Worm (Caenorhabditis elegans) whole organism, early embryonic: Measurements from ENCODE around the gene F48G7.10.

Experiments
- B0310.2 ChIP-seq: sonication (generic microtip); optimal IDR thresholded peaks from 2 replicates; lab custom pipeline; 2016; ENCODE audit warnings: mild to moderate bottlenecking, missing genetic modification characterization, missing compliant biosample characterization
- F13C5.2 ChIP-seq: sonication (generic microtip); optimal IDR thresholded peaks from 2 replicates; lab custom pipeline; 2017; ENCODE audit warnings: mild to moderate bottlenecking, missing genetic modification characterization, inconsistent platforms, missing compliant biosample characterization
- aly-1 ChIP-seq: sonication (generic microtip); optimal IDR thresholded peaks from 2 replicates; lab custom pipeline; 2016; ENCODE audit warnings: missing genetic modification characterization, missing compliant biosample characterization
- ama-1 ChIP-seq: fragments of 150-350 bp; optimal IDR thresholded peaks from 2 replicates; lab custom pipeline; 2014
- ceh-13 ChIP-seq: fragments of 200-800 bp; sonication (Bioruptor generic); optimal IDR thresholded peaks from 2 replicates; lab custom pipeline; 2018; ENCODE audit warnings: mild to moderate bottlenecking, missing genetic modification characterization, missing compliant biosample characterization
- ceh-36 ChIP-seq: sonication (generic microtip); optimal IDR thresholded peaks from 2 replicates; lab custom pipeline; 2016; ENCODE audit warnings: missing genetic modification characterization, inconsistent platforms, missing compliant biosample characterization
- ets-7 ChIP-seq: sonication (generic microtip); optimal IDR thresholded peaks from 2 replicates; lab custom pipeline; 2016; ENCODE audit warnings: missing genotype, missing genetic modification characterization, missing compliant biosample characterization
- flt-1 ChIP-seq: fragments of 200-800 bp; sonication (Bioruptor generic); IDR thresholded peaks from 2 replicates; pipeline ENCODE4 v1.3.6; 2022; ENCODE audit warnings: missing genetic modification characterization, missing compliant biosample characterization
- hmbx-1 ChIP-seq: sonication (generic microtip); optimal IDR thresholded peaks from 2 replicates; lab custom pipeline; 2016; ENCODE audit warnings: mild to moderate bottlenecking, missing genetic modification characterization, missing compliant biosample characterization
- hmg-4 ChIP-seq: fragments of 200-800 bp; sonication (Bioruptor generic); optimal IDR thresholded peaks from 2 replicates; lab custom pipeline; 2018; ENCODE audit warnings: mild to moderate bottlenecking, missing genetic modification characterization, missing compliant biosample characterization
- hnd-1 ChIP-seq: sonication (generic microtip); optimal IDR thresholded peaks from 2 replicates; lab custom pipeline; 2016; ENCODE audit warnings: missing genetic modification characterization, missing compliant biosample characterization
- pes-1 ChIP-seq: fragments of 200-800 bp; sonication (Bioruptor generic); IDR thresholded peaks from 2 replicates; pipeline ENCODE4 v1.3.6; 2022; ENCODE audit warnings: missing genetic modification reagents, missing genetic modification characterization, missing compliant biosample characterization
- scrt-1 ChIP-seq: fragments of 200-800 bp; sonication (Bioruptor generic); IDR thresholded peaks from 2 replicates; pipeline ENCODE4 v1.3.6; 2022; ENCODE audit warnings: missing genetic modification characterization, missing compliant biosample characterization
- sea-1 ChIP-seq: fragments of 200-800 bp; sonication (Bioruptor generic); conservative IDR thresholded peaks from 2 replicates; pipeline ENCODE4 v1.3.6; 2022; ENCODE audit warnings: missing genetic modification characterization, missing compliant biosample characterization
- tbx-11 ChIP-seq: fragments of 200-800 bp; sonication (Bioruptor generic); IDR thresholded peaks from 2 replicates; pipeline ENCODE4 v1.3.6; 2022; ENCODE audit warnings: missing genetic modification characterization, missing compliant biosample characterization
- tbx-37 ChIP-seq: fragments of 200-800 bp; sonication (Bioruptor generic); conservative IDR thresholded peaks from 2 replicates; pipeline ENCODE4 v1.3.6; 2022; ENCODE audit warnings: missing genetic modification reagents, missing genetic modification characterization, missing compliant biosample characterization
- tra-4 ChIP-seq: sonication (generic microtip); optimal IDR thresholded peaks from 2 replicates; lab custom pipeline; 2017; ENCODE audit warnings: missing genetic modification characterization, missing compliant biosample characterization

The F48G7.10 gene

DNA sequence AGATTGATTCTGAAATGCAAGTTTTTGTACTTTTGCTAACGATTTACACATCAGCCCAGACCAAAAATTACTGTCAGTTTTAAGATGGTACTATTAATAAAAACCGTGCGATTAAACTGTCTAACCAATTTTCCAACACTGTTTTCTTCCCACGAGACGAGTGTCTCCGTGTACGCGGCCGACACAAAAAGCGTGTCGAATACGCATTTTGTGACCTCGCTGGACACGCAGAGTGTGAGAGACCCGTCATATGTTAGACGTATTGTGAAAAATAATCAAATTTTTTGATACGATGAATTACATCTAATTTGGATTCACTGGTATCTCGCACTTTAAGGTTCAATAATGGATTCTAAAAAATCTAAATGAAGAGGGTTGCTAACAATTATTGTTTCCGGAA is 875 bp upstream of the F48G7.10 start:
- TF ChIP-seq aly-1 (tag; lab: Kevin White, UChicago) (no peak), hmg-4 (GFP tag; lab: Kevin White, UChicago) (no peak), sea-1 (GFP tag; lab: Robert Waterston, UW) (no peak), ceh-13 (no peak), F13C5.2 (tag; lab: Kevin White, UChicago) (no peak), flt-1 (GFP tag; lab: Robert Waterston, UW) (no peak), scrt-1 (GFP tag; lab: Robert Waterston, UW) (no peak), ama-1 (lab: Kevin White, UChicago) (no peak), ceh-36 (tag; lab: Kevin White, UChicago) (no peak), hnd-1 (tag; lab: Kevin White, UChicago) (no peak), tbx-37 (GFP tag; lab: Robert Waterston, UW) (no peak)

DNA sequence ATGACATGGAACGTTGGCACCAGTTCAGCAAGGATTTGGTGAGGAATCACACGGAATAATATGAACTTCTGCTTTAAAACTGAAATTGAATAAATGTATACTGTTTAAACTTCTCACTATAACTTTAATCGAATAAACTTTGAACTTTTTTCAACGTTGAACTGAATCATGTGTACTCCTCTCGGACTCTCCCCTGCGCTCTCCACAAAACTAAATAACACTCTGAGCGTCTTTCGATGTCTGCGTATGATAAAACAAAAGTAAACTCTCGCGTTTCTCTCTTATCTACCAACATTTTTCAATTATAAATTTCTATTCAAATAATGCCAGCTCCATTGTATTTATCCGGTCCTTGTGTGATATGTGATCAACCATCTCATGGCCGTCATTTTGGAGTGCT is 2.9 kb downstream of the F48G7.10 start:
- no peak for TF ChIP-seq hnd-1 (tag; lab: Kevin White, UChicago)
- no peak for TF ChIP-seq ceh-36 (tag; lab: Kevin White, UChicago)
- no peak for TF ChIP-seq pes-1
- TF ChIP-seq F13C5.2 (tag; lab: Kevin White, UChicago) = no peak
- TF ChIP-seq hmg-4 (GFP tag; lab: Kevin White, UChicago) = no peak
- no peak for TF ChIP-seq aly-1 (tag; lab: Kevin White, UChicago)
- no peak for TF ChIP-seq tra-4 (tag; lab: Kevin White, UChicago)
- no peak for TF ChIP-seq ceh-13
- TF ChIP-seq ets-7 (tag; lab: Kevin White, UChicago) = no peak
- no peak for TF ChIP-seq flt-1 (GFP tag; lab: Robert Waterston, UW)
- no peak for TF ChIP-seq tbx-11
- TF ChIP-seq hmbx-1 = no peak
- no peak for TF ChIP-seq ama-1 (lab: Kevin White, UChicago)
- no peak for TF ChIP-seq sea-1 (GFP tag; lab: Robert Waterston, UW)
- no peak for TF ChIP-seq B0310.2
- no peak for TF ChIP-seq tbx-37 (GFP tag; lab: Robert Waterston, UW)
- no peak for TF ChIP-seq scrt-1 (GFP tag; lab: Robert Waterston, UW)

DNA sequence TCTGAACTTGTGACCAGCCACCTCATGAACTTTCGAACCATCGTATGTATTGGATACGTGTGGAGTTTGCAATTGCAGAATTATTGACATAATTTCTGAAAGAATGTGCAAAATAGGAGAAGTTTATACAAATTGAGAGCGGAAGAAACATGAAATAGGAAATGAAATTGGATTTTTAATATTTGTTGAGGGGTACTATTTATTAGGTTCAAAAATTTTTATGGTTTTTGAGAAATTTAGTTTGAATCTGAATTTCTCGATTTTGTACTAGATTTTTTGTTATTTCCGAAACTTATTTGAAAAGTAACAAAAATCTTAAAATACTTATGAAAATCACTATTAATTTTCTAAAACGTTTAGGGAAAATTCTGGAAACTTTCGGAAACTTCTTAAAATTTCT is 6.2 kb downstream of the F48G7.10 start, which contains the start of gene F48G7.9:
Gene F48G7.9, minus strand, starts transcription at position 101 of the 400 bp plus-strand sequence.
- no peak for TF ChIP-seq flt-1 (GFP tag; lab: Robert Waterston, UW)
- TF ChIP-seq tra-4 (tag; lab: Kevin White, UChicago) = no peak
- TF ChIP-seq ets-7 (tag; lab: Kevin White, UChicago) = no peak
- no peak for TF ChIP-seq ceh-36 (tag; lab: Kevin White, UChicago)
- TF ChIP-seq pes-1 = no peak
- TF ChIP-seq ama-1 (lab: Kevin White, UChicago) = no peak
- TF ChIP-seq F13C5.2 (tag; lab: Kevin White, UChicago) = no peak
- no peak for TF ChIP-seq sea-1 (GFP tag; lab: Robert Waterston, UW)

DNA sequence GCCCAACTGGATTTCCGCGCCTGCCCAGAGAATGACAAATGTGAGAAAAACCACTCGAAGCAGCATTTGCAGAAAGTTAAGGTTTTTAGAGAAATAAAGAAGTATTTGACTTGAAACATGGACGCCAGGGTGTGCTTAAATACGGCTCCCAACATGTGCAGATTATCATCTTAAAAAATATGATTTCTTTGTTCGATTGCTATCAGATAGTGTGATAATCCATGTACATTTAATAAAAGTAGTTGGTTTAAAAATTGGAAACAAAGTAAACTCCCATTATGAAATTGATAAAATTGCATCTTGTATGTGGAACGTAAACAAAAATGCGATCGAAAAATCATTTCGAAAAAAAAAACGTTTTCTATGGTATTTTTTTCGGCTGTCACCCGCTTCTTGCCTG is 7.2 kb downstream of the F48G7.10 start, which contains the start of gene F48G7.8:
Gene F48G7.8, minus strand, starts transcription at position 101 of the 400 bp plus-strand sequence.
- TF ChIP-seq tra-4 (tag; lab: Kevin White, UChicago) = no peak
- TF ChIP-seq ama-1 (lab: Kevin White, UChicago) = no peak
- no peak for TF ChIP-seq ets-7 (tag; lab: Kevin White, UChicago)
- TF ChIP-seq tbx-11 = no peak
- no peak for TF ChIP-seq F13C5.2 (tag; lab: Kevin White, UChicago)

DNA sequence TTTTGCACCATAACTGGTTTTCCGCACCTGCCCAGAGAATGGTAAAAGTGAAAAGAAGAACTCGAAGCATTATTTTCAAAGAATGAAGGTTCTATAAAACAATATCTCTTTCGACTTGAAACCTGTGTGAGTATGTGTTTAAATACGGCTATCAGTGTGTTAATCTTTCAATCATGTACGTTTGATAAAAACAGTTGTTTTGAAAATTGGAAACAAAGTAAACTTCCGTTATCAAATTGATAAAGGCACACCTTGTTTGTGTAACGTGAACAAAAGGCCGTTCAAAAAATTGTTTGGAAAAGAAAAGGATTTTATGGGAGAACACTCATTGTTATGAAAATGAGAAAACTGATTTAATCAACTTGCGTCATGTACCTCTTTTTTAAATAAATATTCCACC is 8.4 kb downstream of the F48G7.10 start, which contains the start of gene F48G7.7:
Gene F48G7.7, minus strand, starts transcription at position 101 of the 400 bp plus-strand sequence.
- TF ChIP-seq flt-1 (GFP tag; lab: Robert Waterston, UW) (no peak), ets-7 (tag; lab: Kevin White, UChicago) (no peak), ceh-13 (no peak), hmbx-1 (no peak), ceh-36 (tag; lab: Kevin White, UChicago) (no peak), B0310.2 (no peak), tra-4 (tag; lab: Kevin White, UChicago) (no peak), pes-1 (no peak), scrt-1 (GFP tag; lab: Robert Waterston, UW) (no peak), F13C5.2 (tag; lab: Kevin White, UChicago) (no peak), ama-1 (lab: Kevin White, UChicago) (no peak), tbx-11 (no peak), sea-1 (GFP tag; lab: Robert Waterston, UW) (no peak)

DNA sequence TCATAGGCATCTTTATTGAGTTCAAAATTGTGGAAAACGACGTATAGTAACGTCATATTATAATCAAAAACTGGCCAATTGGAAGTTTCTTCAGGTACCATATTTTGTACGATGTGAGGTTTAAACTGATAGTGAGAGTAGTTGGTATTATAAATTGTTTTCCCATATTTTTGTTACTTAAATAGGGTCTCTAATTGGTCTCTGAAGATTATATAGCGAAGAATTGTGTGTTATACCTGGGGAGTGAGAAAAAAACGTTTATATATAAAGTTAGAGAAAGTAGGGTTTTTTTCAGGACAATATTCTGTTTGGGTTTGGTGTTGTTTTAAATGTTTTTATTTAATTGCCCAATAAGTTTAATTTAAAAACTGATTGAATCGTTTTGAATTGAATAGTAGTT is 9.8 kb downstream of the F48G7.10 start, which contains the start of gene srt-17:
Gene srt-17, minus strand, starts transcription at position 101 of the 400 bp plus-strand sequence.
- TF ChIP-seq flt-1 (GFP tag; lab: Robert Waterston, UW) (no peak), pes-1 (no peak), aly-1 (tag; lab: Kevin White, UChicago) (no peak)

DNA sequence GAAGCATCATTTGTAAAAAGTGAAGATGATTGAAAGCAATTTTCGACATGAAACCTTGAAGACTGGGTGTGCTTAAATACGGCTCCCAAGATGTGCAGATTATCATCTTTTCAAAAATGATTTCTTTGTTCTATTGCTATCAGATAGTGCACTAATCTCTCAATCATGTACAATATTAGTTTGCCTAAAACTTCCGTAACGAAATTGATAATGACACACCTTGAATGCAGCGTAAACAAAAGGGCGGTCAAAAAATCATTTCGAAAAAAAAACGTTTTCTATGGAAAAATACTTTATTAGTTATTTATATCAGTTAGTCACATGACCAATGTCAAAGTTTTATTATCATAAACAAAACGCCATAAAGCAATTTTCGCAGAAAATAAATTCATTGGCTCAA is 11.9 kb downstream of the F48G7.10 start, which contains the start of gene F48G7.5:
Gene F48G7.5, minus strand, starts transcription at position 34 of the 400 bp plus-strand sequence.
- no peak for TF ChIP-seq sea-1 (GFP tag; lab: Robert Waterston, UW)
- TF ChIP-seq ets-7 (tag; lab: Kevin White, UChicago) = no peak
- TF ChIP-seq ama-1 (lab: Kevin White, UChicago) = no peak
- no peak for TF ChIP-seq tra-4 (tag; lab: Kevin White, UChicago)
- TF ChIP-seq aly-1 (tag; lab: Kevin White, UChicago) = no peak
- no peak for TF ChIP-seq hmg-4 (GFP tag; lab: Kevin White, UChicago)
- no peak for TF ChIP-seq hmbx-1
- no peak for TF ChIP-seq pes-1
- no peak for TF ChIP-seq tbx-37 (GFP tag; lab: Robert Waterston, UW)
- TF ChIP-seq ceh-36 (tag; lab: Kevin White, UChicago) = no peak
- no peak for TF ChIP-seq flt-1 (GFP tag; lab: Robert Waterston, UW)
- no peak for TF ChIP-seq B0310.2

DNA sequence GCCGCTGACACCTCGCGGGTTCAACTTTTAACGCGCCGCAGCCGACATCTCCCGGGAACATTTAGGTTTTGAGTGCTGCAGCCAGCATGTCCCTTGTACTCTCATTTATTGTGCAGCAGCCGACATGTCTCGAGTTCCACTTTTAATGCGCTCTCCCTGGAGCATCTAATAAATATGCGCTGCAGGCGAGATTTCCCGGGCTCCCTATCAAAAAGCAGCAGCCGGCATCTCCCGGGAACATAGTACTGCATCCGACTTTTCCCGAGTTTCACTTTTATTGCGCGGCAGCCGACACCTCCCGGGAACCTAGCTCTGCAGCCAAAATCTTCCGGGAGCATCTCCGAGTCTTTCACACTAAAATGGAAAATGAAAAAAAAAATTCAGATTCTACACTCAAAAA is 13.8 kb downstream of the F48G7.10 start:
- TF ChIP-seq tra-4 (tag; lab: Kevin White, UChicago) = no peak
- TF ChIP-seq tbx-37 (GFP tag; lab: Robert Waterston, UW) = no peak
- TF ChIP-seq ets-7 (tag; lab: Kevin White, UChicago) = no peak
- no peak for TF ChIP-seq ama-1 (lab: Kevin White, UChicago)
- no peak for TF ChIP-seq F13C5.2 (tag; lab: Kevin White, UChicago)
- TF ChIP-seq aly-1 (tag; lab: Kevin White, UChicago) = no peak
- TF ChIP-seq tbx-11 = no peak
- TF ChIP-seq sea-1 (GFP tag; lab: Robert Waterston, UW) = no peak
- no peak for TF ChIP-seq ceh-13
- no peak for TF ChIP-seq hmg-4 (GFP tag; lab: Kevin White, UChicago)
- TF ChIP-seq pes-1 = no peak
- no peak for TF ChIP-seq ceh-36 (tag; lab: Kevin White, UChicago)
- TF ChIP-seq flt-1 (GFP tag; lab: Robert Waterston, UW) = no peak
- no peak for TF ChIP-seq scrt-1 (GFP tag; lab: Robert Waterston, UW)
- TF ChIP-seq hmbx-1 = no peak
- no peak for TF ChIP-seq hnd-1 (tag; lab: Kevin White, UChicago)
- no peak for TF ChIP-seq B0310.2
